Worm (Caenorhabditis elegans) whole organism, L1 larva: Measurements from ENCODE around the gene apc-2.

Experiments
- C34B4.2 ChIP-seq: sonication (generic microtip); optimal IDR thresholded peaks from 2 replicates; lab custom pipeline; 2017; ENCODE audit warnings: mild to moderate bottlenecking, missing genetic modification characterization, missing compliant biosample characterization
- aha-1 ChIP-seq: fragments of 150-350 bp; optimal IDR thresholded peaks from 2 replicates; lab custom pipeline; 2014; ENCODE audit warnings: missing biosample characterization, missing genetic modification characterization
- alr-1 ChIP-seq: fragments of 200-800 bp; sonication (Bioruptor generic); optimal IDR thresholded peaks from 2 replicates; lab custom pipeline; 2018; ENCODE audit warnings: borderline replicate concordance, mild to moderate bottlenecking, missing genetic modification characterization, missing compliant biosample characterization
- ceh-90 ChIP-seq: sonication (generic microtip); optimal IDR thresholded peaks from 2 replicates; lab custom pipeline; 2016; ENCODE audit warnings: missing genetic modification characterization, missing compliant biosample characterization
- ces-1 ChIP-seq: fragments of 150-350 bp; optimal IDR thresholded peaks from 2 replicates; lab custom pipeline; 2014; ENCODE audit warnings: missing biosample characterization, missing genetic modification reagents, missing genetic modification characterization
- dpl-1 ChIP-seq, 3 experiments: fragments of 150-350 bp in 2 of 3; sonication (generic microtip) in 1 of 3; optimal IDR thresholded peaks; 2 replicates each; lab custom pipeline; 2014 to 2017; ENCODE audit warnings: missing biosample characterization in 3 of 3, missing genetic modification characterization in 3 of 3, missing genetic modification reagents in 3 of 3
- efl-1 ChIP-seq, 4 experiments: fragments of 150-350 bp; optimal IDR thresholded peaks in 3 of 4; peaks in 1 of 4; 1 replicate in 1 of 4; 2 replicates in 3 of 4; lab custom pipeline; 2014; ENCODE audit warnings: missing biosample characterization in 2 of 4, missing genetic modification characterization in 2 of 4, missing genetic modification reagents in 2 of 4
- egl-27 ChIP-seq, 2 experiments: fragments of 150-350 bp in 1 of 2; sonication (generic microtip); optimal IDR thresholded peaks; 3 replicates each; lab custom pipeline; 2017 to 2018; ENCODE audit warnings: missing biosample characterization in 2 of 2, missing genetic modification characterization in 2 of 2, missing genetic modification reagents in 2 of 2
- fkh-10 ChIP-seq: sonication (generic microtip); optimal IDR thresholded peaks from 2 replicates; lab custom pipeline; 2017; ENCODE audit warnings: missing biosample characterization, missing genetic modification reagents, missing genetic modification characterization
- fkh-8 ChIP-seq: sonication (generic microtip); optimal IDR thresholded peaks from 2 replicates; lab custom pipeline; 2016; ENCODE audit warnings: mild to moderate bottlenecking, missing genetic modification characterization, missing compliant biosample characterization
- fos-1 ChIP-seq: fragments of 150-350 bp; optimal IDR thresholded peaks from 2 replicates; lab custom pipeline; 2014; ENCODE audit warnings: missing biosample characterization, missing genetic modification characterization
- grh-1 ChIP-seq: fragments of 200-800 bp; sonication (Bioruptor generic); IDR thresholded peaks from 2 replicates; pipeline ENCODE4 v1.3.6; 2022; ENCODE audit warnings: missing genetic modification reagents, missing genetic modification characterization, missing compliant biosample characterization
- hlh-17 ChIP-seq: fragments of 200-800 bp; sonication (Bioruptor generic); optimal IDR thresholded peaks from 2 replicates; lab custom pipeline; 2018; ENCODE audit warnings: missing genetic modification characterization, mild to moderate bottlenecking, missing compliant biosample characterization, moderate library complexity, borderline replicate concordance
- hlh-4 ChIP-seq: sonication (generic microtip); optimal IDR thresholded peaks from 2 replicates; lab custom pipeline; 2016; ENCODE audit warnings: mild to moderate bottlenecking, missing genetic modification characterization, missing compliant biosample characterization
- jun-1 ChIP-seq: fragments of 150-350 bp; optimal IDR thresholded peaks from 2 replicates; lab custom pipeline; 2014; ENCODE audit warnings: missing biosample characterization, missing genetic modification reagents, missing genetic modification characterization
- lin-13 ChIP-seq: fragments of 150-350 bp; optimal IDR thresholded peaks from 2 replicates; lab custom pipeline; 2014; ENCODE audit warnings: missing biosample characterization, missing genetic modification reagents, missing genetic modification characterization
- lin-14 ChIP-seq: fragments of 200-800 bp; sonication (Bioruptor generic); optimal IDR thresholded peaks from 2 replicates; lab custom pipeline; 2018; ENCODE audit warnings: mild to moderate bottlenecking, missing genetic modification characterization, moderate library complexity, missing compliant biosample characterization
- lin-15B ChIP-seq: fragments of 150-350 bp; sonication (generic microtip); optimal IDR thresholded peaks from 3 replicates; lab custom pipeline; 2014; ENCODE audit warnings: missing biosample characterization, missing genetic modification characterization
- lin-35 ChIP-seq, 2 experiments: fragments of 150-350 bp; optimal IDR thresholded peaks; 2 replicates each; lab custom pipeline; 2014; ENCODE audit warnings: missing biosample characterization in 2 of 2, missing genetic modification characterization in 2 of 2, missing genetic modification reagents in 2 of 2
- lsy-2 ChIP-seq, 2 experiments: fragments of 150-350 bp; optimal IDR thresholded peaks; 2 replicates each; lab custom pipeline; 2014; ENCODE audit warnings: missing biosample characterization in 2 of 2, missing genetic modification characterization in 2 of 2
- mdl-1 ChIP-seq, 2 experiments: fragments of 150-350 bp; optimal IDR thresholded peaks; 2 replicates each; lab custom pipeline; 2014 to 2017; ENCODE audit warnings: missing biosample characterization in 2 of 2, missing genetic modification characterization in 2 of 2, inconsistent platforms in 1 of 2
- mef-2 ChIP-seq: fragments of 150-350 bp; optimal IDR thresholded peaks from 2 replicates; lab custom pipeline; 2014; ENCODE audit warnings: missing biosample characterization, missing genetic modification characterization
- mep-1 ChIP-seq: fragments of 150-350 bp; optimal IDR thresholded peaks from 2 replicates; lab custom pipeline; 2014; ENCODE audit warnings: missing biosample characterization, missing genetic modification characterization
- nhr-237 ChIP-seq: fragments of 150-350 bp; optimal IDR thresholded peaks from 2 replicates; lab custom pipeline; 2014; ENCODE audit warnings: missing biosample characterization, missing genetic modification characterization
- nhr-71 ChIP-seq: sonication (generic microtip); optimal IDR thresholded peaks from 2 replicates; lab custom pipeline; 2016; ENCODE audit warnings: mild to moderate bottlenecking, missing genetic modification characterization, moderate library complexity, missing compliant biosample characterization
- nhr-77 ChIP-seq: fragments of 150-350 bp; optimal IDR thresholded peaks from 2 replicates; lab custom pipeline; 2014; ENCODE audit warnings: missing biosample characterization, missing genetic modification characterization
- nhr-84 ChIP-seq: sonication (generic microtip); optimal IDR thresholded peaks from 2 replicates; lab custom pipeline; 2017; ENCODE audit warnings: missing biosample characterization, missing genetic modification characterization
- nhr-85 ChIP-seq: sonication (generic microtip); peaks from one replicate; lab custom pipeline; 2016; ENCODE audit warnings: missing genetic modification characterization, inconsistent platforms, missing compliant biosample characterization
- pag-3 ChIP-seq: sonication (generic microtip); optimal IDR thresholded peaks from 2 replicates; lab custom pipeline; 2017; ENCODE audit warnings: missing genetic modification characterization, mild to moderate bottlenecking, missing compliant biosample characterization, antibody characterized with exemption, borderline replicate concordance; ENCODE audit not compliant: insufficient read depth
- pax-3 ChIP-seq: fragments of 200-800 bp; sonication (Bioruptor generic); optimal IDR thresholded peaks from 2 replicates; lab custom pipeline; 2018; ENCODE audit warnings: mild to moderate bottlenecking, missing genetic modification characterization, moderate library complexity, missing compliant biosample characterization
- rnt-1 ChIP-seq: sonication (generic microtip); optimal IDR thresholded peaks from 2 replicates; lab custom pipeline; 2016; ENCODE audit warnings: mild to moderate bottlenecking, missing genetic modification characterization, moderate library complexity, missing compliant biosample characterization
- skn-1 ChIP-seq: fragments of 150-350 bp; optimal IDR thresholded peaks from 2 replicates; lab custom pipeline; 2014; ENCODE audit warnings: missing biosample characterization, missing genetic modification characterization
- snpc-4 ChIP-seq: fragments of 150-350 bp; optimal IDR thresholded peaks from 2 replicates; lab custom pipeline; 2014; ENCODE audit warnings: missing biosample characterization, missing genetic modification characterization
- snu-23 ChIP-seq: sonication (generic microtip); optimal IDR thresholded peaks from 2 replicates; lab custom pipeline; 2016; ENCODE audit warnings: missing genetic modification characterization, missing compliant biosample characterization
- sox-4 ChIP-seq: sonication (generic microtip); optimal IDR thresholded peaks from 2 replicates; lab custom pipeline; 2016; ENCODE audit warnings: missing genetic modification characterization, missing compliant biosample characterization
- sup-37 ChIP-seq: fragments of 200-800 bp; sonication (Bioruptor generic); optimal IDR thresholded peaks from 2 replicates; lab custom pipeline; 2018; ENCODE audit warnings: mild to moderate bottlenecking, missing genetic modification characterization, missing compliant biosample characterization
- swsn-7 ChIP-seq: sonication (generic microtip); optimal IDR thresholded peaks from 2 replicates; lab custom pipeline; 2016; ENCODE audit warnings: missing genetic modification characterization, missing compliant biosample characterization
- unc-130 ChIP-seq: fragments of 150-350 bp; optimal IDR thresholded peaks from 2 replicates; lab custom pipeline; 2017; ENCODE audit warnings: missing biosample characterization, missing genetic modification characterization, inconsistent platforms
- unc-62 ChIP-seq: fragments of 150-350 bp; optimal IDR thresholded peaks from 2 replicates; lab custom pipeline; 2014; ENCODE audit warnings: missing biosample characterization, missing genetic modification reagents, missing genetic modification characterization
- unc-86 ChIP-seq: sonication (generic microtip); optimal IDR thresholded peaks from 2 replicates; lab custom pipeline; 2016; ENCODE audit warnings: missing genetic modification characterization, missing compliant biosample characterization
- vab-15 ChIP-seq: sonication (generic microtip); optimal IDR thresholded peaks from 2 replicates; lab custom pipeline; 2017; ENCODE audit warnings: missing genotype, mild to moderate bottlenecking, missing genetic modification characterization, missing compliant biosample characterization
- ztf-4 ChIP-seq: fragments of 150-350 bp; optimal IDR thresholded peaks from 2 replicates; lab custom pipeline; 2014; ENCODE audit warnings: missing biosample characterization, missing genetic modification characterization

The apc-2 gene

DNA sequence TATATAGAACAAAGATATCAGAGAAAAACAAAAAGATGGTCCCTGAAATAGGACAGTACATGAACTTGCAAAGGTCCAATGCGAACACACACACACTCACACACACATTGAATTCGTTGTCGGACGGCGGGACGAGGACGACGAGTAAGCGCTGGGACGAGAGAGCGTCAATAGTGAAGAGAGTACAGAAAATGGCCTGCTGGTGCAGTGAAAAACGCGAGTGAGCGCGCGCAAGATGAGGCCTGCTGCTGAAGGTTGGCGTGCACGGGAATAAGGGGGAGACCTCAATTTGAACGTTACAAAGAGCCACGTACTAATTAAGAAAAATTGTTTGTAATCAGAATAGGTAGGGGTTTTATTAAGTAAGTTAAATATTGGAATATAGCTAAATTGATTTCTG is 46.5 kb downstream of the apc-2 start (continued):
- TF ChIP-seq hlh-17 (GFP tag; lab: Kevin White, UChicago) (no peak), skn-1 (tag; lab: Kevin White, UChicago) (no peak), nhr-71 (tag; lab: Kevin White, UChicago) (peak; percentile 4), rnt-1 (tag; lab: Kevin White, UChicago) (peak; percentile 1), lin-14 (GFP tag; lab: Kevin White, UChicago) (peak; percentile 71), ces-1 (GFP tag; lab: Kevin White, UChicago) (no peak), hlh-4 (no peak), mep-1 (peak; percentile 47), C34B4.2 (tag; lab: Kevin White, UChicago) (no peak), nhr-237 (tag; lab: Kevin White, UChicago) (no peak), fkh-8 (tag; lab: Kevin White, UChicago) (no peak), aha-1 (no peak), nhr-77 (tag; lab: Kevin White, UChicago) (no peak), mdl-1 (tag; optimal IDR thresholded peaks at IDR 0.05; lab: Kevin White, UChicago) (peak in 1 of 2 experiments; percentile 29), lin-35 (GFP tag; optimal IDR thresholded peaks at IDR 0.05; lab: Kevin White, UChicago) (peak; percentile 6 to 20), lin-13 (no peak), grh-1 (GFP tag; lab: Robert Waterston, UW) (no peak), nhr-85 (tag; lab: Kevin White, UChicago) (no peak), lsy-2 (tag; optimal IDR thresholded peaks at IDR 0.05; lab: Kevin White, UChicago) (peak; percentile 25 to 52), swsn-7 (tag; lab: Kevin White, UChicago) (peak; percentile 29), ztf-4 (tag; lab: Kevin White, UChicago) (no peak), nhr-84 (tag; lab: Kevin White, UChicago) (no peak), lin-15B (tag; lab: Kevin White, UChicago) (no peak), unc-86 (tag; lab: Kevin White, UChicago) (no peak), alr-1 (tag; lab: Kevin White, UChicago) (no peak), mef-2 (tag; lab: Kevin White, UChicago) (no peak), unc-62 (no peak), egl-27 (tag; optimal IDR thresholded peaks at IDR 0.05; lab: Kevin White, UChicago) (no peak), pag-3 (no peak), sox-4 (tag; lab: Kevin White, UChicago) (no peak), pax-3 (tag; lab: Kevin White, UChicago) (no peak), fkh-10 (no peak), ceh-90 (no peak), sup-37 (GFP tag; lab: Kevin White, UChicago) (no peak), unc-130 (tag; lab: Kevin White, UChicago) (no peak), snpc-4 (no peak), dpl-1 (GFP tag; optimal IDR thresholded peaks at IDR 0.05; lab: Kevin White, UChicago) (no peak), fos-1 (tag; lab: Kevin White, UChicago) (no peak), jun-1 (no peak), vab-15 (tag; lab: Kevin White, UChicago) (no peak), snu-23 (GFP tag; lab: Kevin White, UChicago) (peak; percentile 34)

DNA sequence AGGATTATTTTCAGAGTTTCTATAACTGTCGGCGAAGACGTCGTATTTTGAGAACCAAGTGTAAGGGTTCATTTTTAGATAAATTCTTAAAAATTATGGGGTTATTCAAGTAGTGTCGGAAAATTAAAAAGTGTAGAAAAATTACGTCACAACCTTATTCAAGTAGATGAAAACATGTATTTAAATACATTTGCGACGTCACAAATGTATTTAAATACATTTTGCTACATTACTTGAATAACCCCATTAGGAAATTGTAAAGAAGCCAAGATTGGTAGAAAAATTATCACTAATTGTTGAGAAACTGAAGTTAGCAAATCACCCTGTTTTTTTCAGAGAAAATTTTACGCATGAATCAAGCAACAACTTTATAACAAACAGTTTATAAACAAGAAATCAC is 48.8 kb downstream of the apc-2 start:
- no peak for TF ChIP-seq vab-15 (tag; lab: Kevin White, UChicago)
- TF ChIP-seq lsy-2 (tag; optimal IDR thresholded peaks at IDR 0.05; lab: Kevin White, UChicago), result peak in 1 of 2 experiments; percentile 28
- no peak for TF ChIP-seq efl-1 (optimal IDR thresholded peaks at IDR 0.05; lab: Kevin White, UChicago)
- no peak for TF ChIP-seq efl-1 (GFP tag; optimal IDR thresholded peaks at IDR 0.05 in 1 of 2; lab: Kevin White, UChicago)
